Worm (Caenorhabditis elegans): ENCODE results near the gene T10D4.19.

DNA sequence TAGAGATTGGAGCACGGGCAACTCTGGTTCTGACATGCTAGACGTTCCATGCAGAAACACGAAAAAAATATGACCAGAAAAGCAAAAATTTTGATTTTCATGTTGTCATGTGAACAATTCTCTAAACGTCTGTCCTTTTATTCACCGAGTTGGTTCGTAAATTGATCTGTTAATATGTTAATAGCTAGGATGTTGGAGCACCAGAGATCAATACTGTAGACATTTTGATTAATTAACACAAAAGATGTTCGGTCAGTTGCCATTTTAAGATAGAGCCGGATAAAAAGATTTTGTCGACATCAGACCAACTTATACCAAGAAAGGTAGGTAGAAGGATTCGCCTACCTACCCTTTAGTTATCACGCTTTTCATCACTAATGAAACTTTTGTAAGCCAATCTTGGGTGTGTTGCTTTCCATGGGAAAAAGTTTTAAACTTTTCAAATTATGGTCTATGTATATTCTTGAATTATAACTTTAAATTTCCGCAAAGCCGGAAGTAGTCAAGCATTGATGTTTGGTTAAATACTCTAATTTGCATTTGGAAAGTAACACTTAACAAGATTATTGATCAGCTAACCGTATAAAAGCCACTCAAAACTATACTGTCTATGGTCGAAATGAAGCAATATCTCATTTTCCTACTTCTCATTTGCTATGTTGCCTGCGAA is 2.1 kb upstream of the T10D4.19 start, which contains the start of the genes T10D4.11 and T10D4.1:
- TF ChIP-seq W03F9.2 (tag; optimal IDR thresholded peaks at IDR 0.05) (no peak), dao-5 (tag; optimal IDR thresholded peaks at IDR 0.05) (no peak)

All from whole organism, L4/young adult.